Worm (Caenorhabditis elegans) whole organism, mixed stage, embryonic: Measurements from ENCODE around the gene H03E18.1.

Experiments used
- blmp-1 ChIP-seq: fragments of 150-350 bp; optimal IDR thresholded peaks from 2 replicates; lab custom pipeline; 2014; ENCODE audit warnings: missing biosample characterization, missing genetic modification characterization
- ces-1 ChIP-seq: fragments of 150-350 bp; optimal IDR thresholded peaks from 2 replicates; lab custom pipeline; 2014; ENCODE audit warnings: missing biosample characterization, missing genetic modification reagents, missing genetic modification characterization
- elt-3 ChIP-seq: fragments of 150-350 bp; optimal IDR thresholded peaks from 2 replicates; lab custom pipeline; 2014; ENCODE audit warnings: missing biosample characterization, missing genetic modification characterization
- lsy-2 ChIP-seq: fragments of 150-350 bp; optimal IDR thresholded peaks from 2 replicates; lab custom pipeline; 2014; ENCODE audit warnings: missing biosample characterization, missing genetic modification characterization
- nhr-12 ChIP-seq: fragments of 150-350 bp; optimal IDR thresholded peaks from 2 replicates; lab custom pipeline; 2014; ENCODE audit warnings: missing biosample characterization, missing genetic modification characterization
- snpc-4 ChIP-seq: fragments of 150-350 bp; optimal IDR thresholded peaks from 2 replicates; lab custom pipeline; 2014; ENCODE audit warnings: missing biosample characterization, missing genetic modification characterization
- tbx-8 ChIP-seq: fragments of 200-800 bp; sonication (Bioruptor generic); optimal IDR thresholded peaks from 2 replicates; lab custom pipeline; 2018; ENCODE audit warnings: mild to moderate bottlenecking, missing genetic modification characterization, moderate library complexity, missing compliant biosample characterization
- unc-39 ChIP-seq: fragments of 150-350 bp; optimal IDR thresholded peaks from 2 replicates; lab custom pipeline; 2014; ENCODE audit warnings: missing biosample characterization, missing genetic modification characterization
- unc-62 ChIP-seq: fragments of 150-350 bp; optimal IDR thresholded peaks from 2 replicates; lab custom pipeline; 2014; ENCODE audit warnings: missing biosample characterization, missing genetic modification reagents, missing genetic modification characterization
- ztf-11 ChIP-seq: fragments of 150-350 bp; optimal IDR thresholded peaks from 2 replicates; lab custom pipeline; 2014; ENCODE audit warnings: missing biosample characterization, missing genetic modification characterization

- no peak for TF ChIP-seq unc-39
- no peak for TF ChIP-seq ces-1 (GFP tag; lab: Kevin White, UChicago)
- TF ChIP-seq snpc-4, result no peak
- TF ChIP-seq blmp-1 (tag; lab: Kevin White, UChicago), result no peak
- TF ChIP-seq ztf-11 (tag; lab: Kevin White, UChicago), result no peak
- no peak for TF ChIP-seq nhr-12 (tag; lab: Kevin White, UChicago)
- TF ChIP-seq unc-62 (GFP tag; lab: Kevin White, UChicago), result no peak
- no peak for TF ChIP-seq lsy-2 (tag; lab: Kevin White, UChicago)
- TF ChIP-seq elt-3, result no peak
- TF ChIP-seq tbx-8 (GFP tag; lab: Kevin White, UChicago), result no peak
Observed at ce11 chrX:8483951-8484350, 23.7 kb upstream of the H03E18.1 start.
